Worm (Caenorhabditis elegans): ENCODE data around the gene ugt-15.

ce11 chrV:12795927-12796326 lies 31.4 kb upstream of the ugt-15 start:
- TF ChIP-seq flt-1 (GFP tag; IDR thresholded peaks at IDR 0.05) (no peak), ztf-23 (GFP tag; IDR thresholded peaks at IDR 0.05) (no peak), T22C8.4 (GFP tag; IDR thresholded peaks at IDR 0.05) (no peak), ref-1 (GFP tag; conservative IDR thresholded peaks at IDR 0.05) (no peak), cog-1 (tag; optimal IDR thresholded peaks at IDR 0.05) (no peak), ztf-29 (GFP tag; IDR thresholded peaks at IDR 0.05) (no peak), klf-2 (GFP tag; conservative IDR thresholded peaks at IDR 0.05) (no peak), med-1 (GFP tag; optimal IDR thresholded peaks at IDR 0.05; ENCODE audit: insufficient read depth) (no peak)

Measured in whole organism, midembryonic.